Fruit fly (Drosophila melanogaster) whole organism, embryonic: Measurements from ENCODE around the gene twe.

ENCODE experiments used
- Asciz ChIP-seq: fragments of 200-800 bp; sonication (Bioruptor generic); optimal IDR thresholded peaks from 2 replicates; lab custom pipeline; 2017; ENCODE audit warnings: missing biosample characterization, mild to moderate bottlenecking, missing genetic modification characterization, missing genetic modification reagents
- Blimp-1 ChIP-seq: fragments of 200-800 bp; sonication (Bioruptor generic); optimal IDR thresholded peaks from 3 replicates; lab custom pipeline; 2018; ENCODE audit warnings: missing biosample characterization, missing genetic modification characterization, mild to moderate bottlenecking, moderate library complexity, missing genetic modification reagents
- BtbVII ChIP-seq: fragments of 200-800 bp; sonication (Bioruptor generic); optimal IDR thresholded peaks from 3 replicates; lab custom pipeline; 2017; ENCODE audit warnings: missing biosample characterization, mild to moderate bottlenecking, missing genetic modification characterization
- CG10209 ChIP-seq: fragments of 200-800 bp; sonication (Bioruptor generic); optimal IDR thresholded peaks from 3 replicates; lab custom pipeline; 2017; ENCODE audit warnings: missing biosample characterization, mild to moderate bottlenecking, missing genetic modification characterization, missing genetic modification reagents
- CG10321 ChIP-seq: fragments of 200-800 bp; sonication (Bioruptor generic); IDR thresholded peaks from 2 replicates; pipeline ENCODE4 v1.3.6; 2022; ENCODE audit warnings: missing biosample characterization, missing genetic modification characterization
- CG11504 ChIP-seq: fragments of 200-800 bp; sonication (Bioruptor generic); optimal IDR thresholded peaks from 3 replicates; lab custom pipeline; 2019; ENCODE audit warnings: missing biosample characterization, mild to moderate bottlenecking, missing genetic modification characterization, moderate library complexity
- CG2889 ChIP-seq: fragments of 200-800 bp; sonication (Bioruptor generic); IDR thresholded peaks from 3 replicates; pipeline ENCODE4 v1.3.6; 2022; ENCODE audit warnings: missing biosample characterization, missing genetic modification characterization
- CG30431 ChIP-seq: fragments of 200-800 bp; sonication (Bioruptor generic); optimal IDR thresholded peaks from 2 replicates; lab custom pipeline; 2017; ENCODE audit warnings: missing biosample characterization, missing genetic modification characterization
- CG4424 ChIP-seq: fragments of 200-800 bp; sonication (Bioruptor generic); optimal IDR thresholded peaks from 3 replicates; lab custom pipeline; 2016; ENCODE audit warnings: missing biosample characterization, missing genetic modification characterization
- CG6272 ChIP-seq: fragments of 200-800 bp; sonication (Bioruptor generic); IDR thresholded peaks from 2 replicates; pipeline ENCODE4 v1.3.6; 2022; ENCODE audit warnings: missing biosample characterization, missing genetic modification characterization
- CG6689 ChIP-seq: fragments of 200-800 bp; sonication (Bioruptor generic); IDR thresholded peaks from 2 replicates; pipeline ENCODE4 v1.3.6; 2022; ENCODE audit warnings: missing biosample characterization, missing genetic modification characterization
- CG7963 ChIP-seq: fragments of 200-800 bp; sonication (Bioruptor generic); IDR thresholded peaks from 3 replicates; pipeline ENCODE4 v1.3.6; 2022; ENCODE audit warnings: missing biosample characterization, missing genetic modification characterization; ENCODE audit not compliant: partially characterized antibody
- Dll ChIP-seq: fragments of 200-800 bp; sonication (Bioruptor generic); IDR thresholded peaks from 4 replicates; pipeline ENCODE4 v1.3.6; 2022; ENCODE audit warnings: missing biosample characterization, missing genetic modification characterization; ENCODE audit not compliant: partially characterized antibody
- HLH4C ChIP-seq: fragments of 200-800 bp; sonication (Bioruptor generic); IDR thresholded peaks from 3 replicates; pipeline ENCODE4 v1.3.6; 2022; ENCODE audit warnings: missing biosample characterization, missing genetic modification characterization; ENCODE audit not compliant: partially characterized antibody
- HmgD ChIP-seq: fragments of 200-800 bp; sonication (Bioruptor generic); optimal IDR thresholded peaks from 3 replicates; lab custom pipeline; 2016; ENCODE audit warnings: missing biosample characterization, missing genetic modification characterization
- NC2α ChIP-seq: fragments of 200-800 bp; sonication (Bioruptor generic); optimal IDR thresholded peaks from 2 replicates; lab custom pipeline; 2016; ENCODE audit warnings: missing biosample characterization, missing genetic modification characterization
- NC2β ChIP-seq: fragments of 200-800 bp; sonication (Bioruptor generic); optimal IDR thresholded peaks from 2 replicates; lab custom pipeline; 2016; ENCODE audit warnings: missing biosample characterization, missing genetic modification characterization
- Opbp ChIP-seq: fragments of 200-800 bp; sonication (Bioruptor generic); IDR thresholded peaks from 3 replicates; pipeline ENCODE4 v1.3.6; 2022; ENCODE audit warnings: missing biosample characterization, missing genetic modification characterization; ENCODE audit not compliant: partially characterized antibody
- Pdp1 ChIP-seq, 2 experiments: fragments of 200-800 bp; sonication (Bioruptor generic); optimal IDR thresholded peaks; 3 replicates each; lab custom pipeline; 2016; ENCODE audit warnings: missing biosample characterization in 2 of 2, missing genetic modification characterization in 2 of 2, mild to moderate bottlenecking in 1 of 2, moderate library complexity in 1 of 2
- Poxn ChIP-seq: fragments of 200-800 bp; sonication (Bioruptor generic); IDR thresholded peaks from 2 replicates; pipeline ENCODE4 v1.3.6; 2022; ENCODE audit warnings: missing biosample characterization, missing genetic modification characterization
- Sox100B ChIP-seq: fragments of 200-800 bp; sonication (Bioruptor generic); optimal IDR thresholded peaks from 3 replicates; lab custom pipeline; 2018; ENCODE audit warnings: missing biosample characterization, mild to moderate bottlenecking, missing genetic modification characterization
- Trl ChIP-seq, 3 experiments: fragments of >200 bp in 2 of 3; fragments of 200-800 bp in 1 of 3; sonication (Bioruptor generic) in 1 of 3; optimal IDR thresholded peaks; 2 replicates in 1 of 3; 3 replicates in 2 of 3; lab custom pipeline; 2016 to 2017; ENCODE audit warnings: missing biosample characterization in 1 of 3, missing genetic modification characterization in 1 of 3
- Usf ChIP-seq: fragments of 200-800 bp; sonication (Bioruptor generic); optimal IDR thresholded peaks from 2 replicates; lab custom pipeline; 2017; ENCODE audit warnings: missing genotype, missing biosample characterization, missing genetic modification characterization
- aop ChIP-seq: fragments of 200-800 bp; sonication (Bioruptor generic); IDR thresholded peaks from 2 replicates; pipeline ENCODE4 v1.3.6; 2022; ENCODE audit warnings: missing biosample characterization, missing genetic modification characterization
- bsh ChIP-seq, 2 experiments: fragments of 200-800 bp; sonication (Bioruptor generic); optimal IDR thresholded peaks; 2 replicates each; lab custom pipeline; 2017 to 2018; ENCODE audit warnings: mild to moderate bottlenecking in 2 of 2, missing biosample characterization in 2 of 2, missing genetic modification characterization in 2 of 2, moderate library complexity in 1 of 2
- btn ChIP-seq: fragments of 200-800 bp; sonication (Bioruptor generic); optimal IDR thresholded peaks from 2 replicates; lab custom pipeline; 2016; ENCODE audit warnings: missing biosample characterization, missing genetic modification characterization
- exex ChIP-seq: fragments of 200-800 bp; sonication (Bioruptor generic); optimal IDR thresholded peaks from 4 replicates; lab custom pipeline; 2018; ENCODE audit warnings: missing biosample characterization, mild to moderate bottlenecking, missing genetic modification characterization, moderate library complexity
- fru ChIP-seq: fragments of >200 bp; optimal IDR thresholded peaks from 2 replicates; lab custom pipeline; 2017
- ftz-f1 ChIP-seq: fragments of 200-800 bp; sonication (Bioruptor generic); optimal IDR thresholded peaks from 2 replicates; lab custom pipeline; 2016; ENCODE audit warnings: missing biosample characterization, missing genetic modification characterization
- gem ChIP-seq: fragments of 200-800 bp; sonication (Bioruptor generic); optimal IDR thresholded peaks from 2 replicates; lab custom pipeline; 2019; ENCODE audit warnings: missing biosample characterization, mild to moderate bottlenecking, missing genetic modification characterization, moderate library complexity
- grau ChIP-seq: fragments of 200-800 bp; optimal IDR thresholded peaks from 3 replicates; lab custom pipeline; 2019; ENCODE audit warnings: missing biosample characterization, mild to moderate bottlenecking, missing genetic modification characterization, moderate library complexity
- grn ChIP-seq: fragments of 200-800 bp; sonication (Bioruptor generic); optimal IDR thresholded peaks from 3 replicates; lab custom pipeline; 2017; ENCODE audit warnings: missing biosample characterization, missing genetic modification characterization
- hth ChIP-seq: fragments of >200 bp; optimal IDR thresholded peaks from 2 replicates; lab custom pipeline; 2017; ENCODE audit warnings: inconsistent platforms
- lov ChIP-seq, 2 experiments: fragments of 200-800 bp in 1 of 2; fragments of >200 bp in 1 of 2; sonication (Bioruptor generic) in 1 of 2; IDR thresholded peaks in 1 of 2; optimal IDR thresholded peaks in 1 of 2; 2 replicates in 1 of 2; 3 replicates in 1 of 2; pipeline versions ENCODE4 v1.3.6 to Lab custom; 2017 to 2022; ENCODE audit warnings: missing biosample characterization in 1 of 2, missing genetic modification characterization in 1 of 2
- mirr ChIP-seq: fragments of 200-800 bp; sonication (Bioruptor generic); optimal IDR thresholded peaks from 3 replicates; lab custom pipeline; 2018; ENCODE audit warnings: missing biosample characterization, mild to moderate bottlenecking, missing genetic modification characterization
- nmo ChIP-seq: fragments of 200-800 bp; sonication (Bioruptor generic); optimal IDR thresholded peaks from 2 replicates; lab custom pipeline; 2018; ENCODE audit warnings: missing biosample characterization, mild to moderate bottlenecking, missing genetic modification characterization, moderate library complexity
- pita ChIP-seq: fragments of 200-800 bp; sonication (Bioruptor generic); optimal IDR thresholded peaks from 2 replicates; lab custom pipeline; 2017; ENCODE audit warnings: missing biosample characterization, mild to moderate bottlenecking, missing genetic modification characterization
- pros ChIP-seq: fragments of 200-800 bp; sonication (Bioruptor generic); optimal IDR thresholded peaks from 3 replicates; lab custom pipeline; 2019; ENCODE audit warnings: missing biosample characterization, mild to moderate bottlenecking, missing genetic modification characterization, moderate library complexity
- ro ChIP-seq: fragments of 200-800 bp; sonication (Bioruptor generic); IDR thresholded peaks from 2 replicates; pipeline ENCODE4 v1.3.6; 2022; ENCODE audit warnings: missing biosample characterization, missing genetic modification characterization
- shn ChIP-seq: fragments of 200-800 bp; sonication (Bioruptor generic); optimal IDR thresholded peaks from 3 replicates; lab custom pipeline; 2016; ENCODE audit warnings: missing biosample characterization, missing genetic modification characterization
- sob ChIP-seq: fragments of 200-800 bp; sonication (Bioruptor generic); IDR thresholded peaks from 2 replicates; pipeline ENCODE4 v1.3.6; 2022; ENCODE audit warnings: missing biosample characterization, missing genetic modification characterization
- stwl ChIP-seq: fragments of 200-800 bp; sonication (Bioruptor generic); optimal IDR thresholded peaks from 3 replicates; lab custom pipeline; 2018; ENCODE audit warnings: missing biosample characterization, mild to moderate bottlenecking, missing genetic modification characterization, moderate library complexity
- sug ChIP-seq: fragments of 200-800 bp; optimal IDR thresholded peaks from 2 replicates; lab custom pipeline; 2019; ENCODE audit warnings: missing biosample characterization, mild to moderate bottlenecking, missing genetic modification characterization, moderate library complexity
- tll ChIP-seq, 2 experiments: fragments of 200-800 bp in 1 of 2; fragments of >200 bp in 1 of 2; sonication (Bioruptor generic) in 1 of 2; optimal IDR thresholded peaks; 2 replicates each; lab custom pipeline; 2017 to 2019; ENCODE audit warnings: missing biosample characterization in 2 of 2, missing genetic modification characterization in 2 of 2, mild to moderate bottlenecking in 1 of 2, moderate library complexity in 1 of 2
- trh ChIP-seq: fragments of 200-800 bp; sonication (Bioruptor generic); optimal IDR thresholded peaks from 2 replicates; lab custom pipeline; 2016; ENCODE audit warnings: missing biosample characterization, missing genetic modification characterization

Gene twe

DNA sequence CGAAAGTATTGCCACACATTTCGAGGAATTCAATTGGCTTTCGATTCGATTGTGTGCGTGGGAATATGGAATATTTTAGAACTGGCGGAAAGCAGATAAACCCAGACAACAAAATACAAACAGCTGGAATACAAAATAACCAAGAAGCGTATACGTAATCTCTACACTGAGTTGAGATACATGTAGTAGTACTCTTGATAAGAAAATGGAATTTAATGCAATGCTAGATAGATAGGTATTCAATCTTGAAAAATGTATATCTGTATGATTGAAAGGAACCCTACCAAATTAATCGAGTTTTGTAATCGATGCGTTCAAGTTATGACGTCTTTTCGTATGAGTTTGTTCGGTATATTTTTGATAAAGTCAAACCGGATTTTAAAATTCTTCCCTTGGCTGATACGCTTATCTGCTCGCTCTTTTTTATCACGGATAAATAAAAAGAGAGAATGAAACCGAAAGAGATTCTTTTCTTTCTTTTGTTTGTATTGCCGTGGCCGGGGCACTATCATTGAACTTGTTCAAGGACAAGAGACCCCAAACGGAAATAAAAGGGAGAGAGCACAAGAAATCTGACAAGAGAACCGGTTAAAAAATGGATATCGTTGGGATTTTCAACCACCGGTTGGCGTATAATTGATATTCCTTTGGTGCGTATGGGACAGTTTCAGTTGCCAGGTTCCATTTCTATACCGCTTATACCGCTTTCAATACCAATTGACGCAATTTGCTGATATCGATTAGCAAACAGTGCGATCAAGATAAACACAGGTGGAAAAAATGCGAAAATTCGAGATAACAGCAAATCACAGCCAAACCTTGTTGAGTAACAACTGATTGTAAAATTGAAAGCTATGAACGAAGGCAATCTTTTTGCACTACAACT, 6.2 kb downstream of the twe start (continued):
- TF ChIP-seq grn (GFP tag; lab: Kevin White, UChicago) (peak; percentile 65), mirr (GFP tag; lab: Kevin White, UChicago) (peak; percentile 95), gem (peak; percentile 76), NC2α (GFP tag; lab: Kevin White, UChicago) (no peak), lov (optimal IDR thresholded peaks at IDR 0.05; lab: Kevin White, UChicago) (no peak), lov (GFP tag; IDR thresholded peaks at IDR 0.05; lab: Robert Waterston, UW) (no peak), HmgD (GFP tag; lab: Kevin White, UChicago) (no peak)

dm6 chr2L:16251598-16252131, 10.0 kb downstream of the twe start, which contains the start of gene CG46309:
CG46309 (minus strand) TSS chr2L:16251788.
- no peak for TF ChIP-seq CG10209 (GFP tag; lab: Kevin White, UChicago)
- peak; percentile 12 for TF ChIP-seq sug (tag; lab: Kevin White, UChicago)
- TF ChIP-seq CG30431: no peak
- TF ChIP-seq CG7963 (GFP tag; lab: Robert Waterston, UW): peak; percentile 89
- TF ChIP-seq HLH4C (GFP tag; lab: Robert Waterston, UW): peak; percentile 99
- TF ChIP-seq Poxn (GFP tag; lab: Robert Waterston, UW): no peak
- no peak for TF ChIP-seq CG11504 (tag; lab: Kevin White, UChicago)
- peak; percentile 96 for TF ChIP-seq stwl (tag; lab: Kevin White, UChicago)
- TF ChIP-seq Dll (GFP tag; lab: Robert Waterston, UW): peak; percentile 86
- peak; percentile 21 for TF ChIP-seq Asciz (GFP tag; lab: Kevin White, UChicago)
- no peak for TF ChIP-seq pros
- no peak for TF ChIP-seq CG6272 (GFP tag; lab: Robert Waterston, UW)
- TF ChIP-seq nmo (GFP tag; lab: Kevin White, UChicago): no peak
- TF ChIP-seq trh: no peak
- TF ChIP-seq aop (GFP tag; lab: Robert Waterston, UW): no peak
- no peak for TF ChIP-seq ro (GFP tag; lab: Robert Waterston, UW)
- no peak for TF ChIP-seq pita (GFP tag; lab: Kevin White, UChicago)
- TF ChIP-seq CG6689: no peak
- TF ChIP-seq Pdp1 (GFP tag; optimal IDR thresholded peaks at IDR 0.05; lab: Kevin White, UChicago): peak in 1 of 2 experiments; percentile 41
- TF ChIP-seq CG4424: peak; percentile 18
- TF ChIP-seq CG10321: no peak
- no peak for TF ChIP-seq hth
- peak; percentile 72 for TF ChIP-seq BtbVII (GFP tag; lab: Kevin White, UChicago)
- no peak for TF ChIP-seq bsh (GFP tag; optimal IDR thresholded peaks at IDR 0.05; lab: Kevin White, UChicago)
- TF ChIP-seq Opbp (GFP tag; lab: Robert Waterston, UW): no peak; the same call in 1 of the 3 replicates
- TF ChIP-seq shn (GFP tag; lab: Kevin White, UChicago): no peak
- no peak for TF ChIP-seq CG2889 (GFP tag; lab: Robert Waterston, UW)
- no peak for TF ChIP-seq NC2β
- no peak for TF ChIP-seq btn (GFP tag; lab: Kevin White, UChicago)
- no peak for TF ChIP-seq ftz-f1 (GFP tag; lab: Kevin White, UChicago)
- TF ChIP-seq fru (lab: Kevin White, UChicago): no peak
- no peak for TF ChIP-seq Blimp-1 (GFP tag; lab: Kevin White, UChicago)
- peak; percentile 40 for TF ChIP-seq exex (tag; lab: Kevin White, UChicago)
- TF ChIP-seq Sox100B (GFP tag; lab: Kevin White, UChicago): peak; percentile 33
- no peak; the same call in 1 of the 2 replicates for TF ChIP-seq sob (GFP tag; lab: Robert Waterston, UW)
- no peak for TF ChIP-seq tll (GFP tag; optimal IDR thresholded peaks at IDR 0.05; lab: Kevin White, UChicago)
- peak; percentile 82 to 86 for TF ChIP-seq Trl (optimal IDR thresholded peaks at IDR 0.05; lab: Kevin White, UChicago)
- TF ChIP-seq Trl (GFP tag; optimal IDR thresholded peaks at IDR 0.05; lab: Kevin White, UChicago): no peak
- TF ChIP-seq Usf (GFP tag; lab: Kevin White, UChicago): no peak
- peak; percentile 60 for TF ChIP-seq grau (tag; lab: Kevin White, UChicago)
- no peak for TF ChIP-seq HmgD (GFP tag; lab: Kevin White, UChicago)
